Worm (Caenorhabditis elegans) whole organism, midembryonic: ENCODE data around the gene gad-1.

Experiments
- T22C8.4 ChIP-seq: fragments of 200-800 bp; sonication (Bioruptor generic); IDR thresholded peaks from 2 replicates; pipeline ENCODE4 v1.3.6; 2022; ENCODE audit warnings: missing genetic modification characterization, missing compliant biosample characterization
- cog-1 ChIP-seq: sonication (generic microtip); optimal IDR thresholded peaks from 2 replicates; lab custom pipeline; 2016; ENCODE audit warnings: missing genetic modification characterization, missing compliant biosample characterization
- flt-1 ChIP-seq: fragments of 200-800 bp; sonication (Bioruptor generic); IDR thresholded peaks from 2 replicates; pipeline ENCODE4 v1.3.6; 2022; ENCODE audit warnings: missing genetic modification characterization, missing compliant biosample characterization
- med-1 ChIP-seq: sonication (generic microtip); optimal IDR thresholded peaks from 2 replicates; lab custom pipeline; 2017; ENCODE audit warnings: missing genetic modification characterization, mild to moderate bottlenecking, missing compliant biosample characterization, antibody characterized with exemption, missing genetic modification reagents; ENCODE audit not compliant: insufficient read depth
- ref-1 ChIP-seq: fragments of 200-800 bp; sonication (Bioruptor generic); conservative IDR thresholded peaks from 2 replicates; pipeline ENCODE4 v1.3.6; 2022; ENCODE audit warnings: missing genetic modification reagents, missing genetic modification characterization, missing compliant biosample characterization
- tab-1 ChIP-seq: fragments of 200-800 bp; sonication (Bioruptor generic); IDR thresholded peaks from 2 replicates; pipeline ENCODE4 v1.3.6; 2022; ENCODE audit warnings: missing genetic modification characterization, missing compliant biosample characterization
- ztf-29 ChIP-seq: fragments of 200-800 bp; sonication (Bioruptor generic); IDR thresholded peaks from 2 replicates; pipeline ENCODE4 v1.3.6; 2022; ENCODE audit warnings: missing genetic modification reagents, missing genetic modification characterization, missing compliant biosample characterization

DNA sequence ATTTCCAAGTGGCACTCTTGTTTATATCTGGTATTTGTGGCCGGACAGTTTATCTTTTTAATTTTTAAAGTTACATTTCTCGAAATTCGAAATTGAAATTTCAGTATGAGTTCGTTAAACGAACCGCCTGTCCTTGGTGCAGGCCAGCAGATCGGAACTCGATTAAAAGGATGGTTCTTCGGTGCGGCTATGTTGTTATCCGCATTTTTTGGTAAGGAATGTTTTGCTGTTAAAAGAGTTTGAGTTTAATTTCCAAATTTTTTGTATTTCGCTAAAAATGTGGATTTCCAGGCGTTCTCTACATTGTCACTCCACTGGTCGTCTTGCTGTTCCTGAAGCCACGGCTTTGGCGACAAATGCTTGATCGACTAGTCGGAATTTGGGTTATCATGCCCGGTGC, 19.8 kb upstream of the gad-1 start, which contains the start of gene acl-9:
- TF ChIP-seq flt-1 (GFP tag; lab: Robert Waterston, UW) (no peak), T22C8.4 (GFP tag; lab: Robert Waterston, UW) (no peak), cog-1 (no peak), ztf-29 (no peak), med-1 (no peak), ref-1 (GFP tag; lab: Robert Waterston, UW) (no peak), tab-1 (GFP tag; lab: Robert Waterston, UW) (no peak)
